Fruit fly (Drosophila melanogaster): ENCODE data around the gene Tsen2.
A peak's percentile ranks its signal among the peaks of the same experiment; 100 is the strongest.

Tsen2 gene

DNA sequence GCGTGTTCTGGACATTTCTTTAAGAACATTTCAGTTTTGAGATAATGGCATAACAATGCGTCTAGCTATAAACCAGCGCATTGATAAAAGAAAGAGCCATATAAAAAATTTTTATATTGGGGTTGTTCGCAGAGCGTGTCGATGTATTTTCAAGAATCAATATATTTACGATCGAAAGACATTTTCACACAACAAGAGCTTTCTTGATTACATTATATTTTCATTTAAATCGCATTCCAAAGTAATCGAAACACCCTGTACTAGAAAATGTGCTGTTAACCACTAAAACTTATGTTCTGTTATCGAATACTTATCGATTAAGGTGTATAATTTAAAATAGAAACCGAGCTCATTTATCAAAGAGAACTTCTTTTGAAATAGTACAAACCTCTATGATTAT lies 25.8 kb upstream of the Tsen2 start (continued):
- peak; percentile 26 for TF ChIP-seq net (GFP tag; optimal IDR thresholded peaks at IDR 0.05)
- TF ChIP-seq CG11294 (GFP tag; IDR thresholded peaks at IDR 0.05), result no peak
- TF ChIP-seq fkh (GFP tag; optimal IDR thresholded peaks at IDR 0.05), result no peak
- no peak for TF ChIP-seq CG9139 (GFP tag; optimal IDR thresholded peaks at IDR 0.05)
- no peak for TF ChIP-seq CG3032 (tag; optimal IDR thresholded peaks at IDR 0.05)
- TF ChIP-seq CG8119 (GFP tag; IDR thresholded peaks at IDR 0.05), result no peak; the same call in 1 of the 3 replicates
- no peak for TF ChIP-seq Lpt (GFP tag; optimal IDR thresholded peaks at IDR 0.05)
- TF ChIP-seq CG8319 (GFP tag; optimal IDR thresholded peaks at IDR 0.05), result no peak
- TF ChIP-seq Eip93F (GFP tag; optimal IDR thresholded peaks at IDR 0.05), result no peak
- peak; percentile 61 for TF ChIP-seq Sox14 (GFP tag; optimal IDR thresholded peaks at IDR 0.05)
- no peak for TF ChIP-seq Hr38 (GFP tag; optimal IDR thresholded peaks at IDR 0.05)
- peak; percentile 60 for TF ChIP-seq topi (GFP tag; optimal IDR thresholded peaks at IDR 0.05)
- TF ChIP-seq CG10669 (GFP tag; optimal IDR thresholded peaks at IDR 0.05), result no peak
- TF ChIP-seq fd85E (GFP tag; optimal IDR thresholded peaks at IDR 0.05), result no peak
- no peak for TF ChIP-seq vri (GFP tag; optimal IDR thresholded peaks at IDR 0.05)
- TF ChIP-seq Ets21C (GFP tag; optimal IDR thresholded peaks at IDR 0.05), result peak; percentile 43
- TF ChIP-seq CG11762 (GFP tag; optimal IDR thresholded peaks at IDR 0.05; ENCODE audit: insufficient read depth), result no peak
- TF ChIP-seq svp (GFP tag), result peak; percentile 79
- peak; percentile 18 for TF ChIP-seq CG6792 (GFP tag; optimal IDR thresholded peaks at IDR 0.05)
- peak; percentile 43 for TF ChIP-seq Smox (GFP tag; optimal IDR thresholded peaks at IDR 0.05)
- peak; percentile 34; the same call in 1 of the 2 replicates for TF ChIP-seq CG15336 (GFP tag; IDR thresholded peaks at IDR 0.05)
- TF ChIP-seq CG32006 (GFP tag; optimal IDR thresholded peaks at IDR 0.05), result no peak
- no peak for TF ChIP-seq CG6163 (GFP tag; IDR thresholded peaks at IDR 0.05)
- TF ChIP-seq acj6 (GFP tag; optimal IDR thresholded peaks at IDR 0.05), result peak; percentile 27
- TF ChIP-seq cyc (GFP tag; optimal IDR thresholded peaks at IDR 0.05), result peak; percentile 24
- TF ChIP-seq ss (GFP tag; optimal IDR thresholded peaks at IDR 0.05), result no peak
- peak; percentile 52 for TF ChIP-seq CG10631 (GFP tag; optimal IDR thresholded peaks at IDR 0.05)
- TF ChIP-seq Eip78C (GFP tag), result peak; percentile 86
- TF ChIP-seq CG6808 (GFP tag; optimal IDR thresholded peaks at IDR 0.05), result no peak

DNA sequence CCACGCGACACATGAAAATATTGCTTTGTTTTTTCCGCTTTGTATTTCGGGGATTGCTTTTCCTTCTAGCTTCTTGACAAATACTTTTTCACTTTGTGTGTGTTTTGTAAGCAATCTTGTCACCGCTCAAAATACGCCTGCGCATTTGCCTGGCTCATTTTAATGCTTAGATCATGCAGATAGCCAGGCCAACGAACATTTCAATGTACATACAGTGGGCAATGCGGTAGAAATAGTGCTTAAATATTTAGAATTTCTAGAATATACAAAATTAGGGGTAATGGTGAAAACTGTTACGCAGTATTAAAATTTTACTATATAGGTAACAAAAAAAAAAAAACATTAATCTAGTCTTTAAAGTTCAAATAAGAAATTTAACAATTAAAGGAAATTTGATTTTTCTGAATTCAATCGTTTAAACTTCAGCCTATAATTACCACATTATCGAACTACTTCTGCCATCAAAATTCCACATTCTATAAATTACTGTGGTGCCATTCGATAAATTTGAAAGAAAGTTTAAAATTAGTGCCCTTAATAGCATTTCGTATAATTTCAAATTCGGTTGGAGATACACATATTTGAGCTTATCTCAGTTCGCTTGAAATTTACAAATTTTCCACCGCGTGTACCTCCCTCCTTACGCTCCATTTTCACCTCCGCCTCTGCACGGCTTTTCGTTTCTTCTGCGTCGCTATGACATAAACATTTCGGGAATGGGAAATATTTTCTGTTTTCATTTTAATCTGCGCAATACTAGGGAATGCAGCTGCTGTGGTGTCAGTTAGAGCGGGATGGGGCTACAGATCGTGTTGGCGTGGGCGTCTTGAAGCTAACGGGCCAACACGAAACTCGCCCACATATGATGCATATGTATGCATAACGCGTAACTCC lies 22.4 kb upstream of the Tsen2 start:
- TF ChIP-seq CG16779 (tag; optimal IDR thresholded peaks at IDR 0.05), result no peak
- TF ChIP-seq CG6163 (GFP tag; IDR thresholded peaks at IDR 0.05), result 0 out of 3 replicates have a peak, but pooled peaks have one; percentile 36
- TF ChIP-seq Hr4 (GFP tag; optimal IDR thresholded peaks at IDR 0.05), result peak; percentile 47
- TF ChIP-seq Eip78C (GFP tag), result peak; percentile 56
- peak; percentile 9 for TF ChIP-seq CG32006 (GFP tag; optimal IDR thresholded peaks at IDR 0.05)

DNA sequence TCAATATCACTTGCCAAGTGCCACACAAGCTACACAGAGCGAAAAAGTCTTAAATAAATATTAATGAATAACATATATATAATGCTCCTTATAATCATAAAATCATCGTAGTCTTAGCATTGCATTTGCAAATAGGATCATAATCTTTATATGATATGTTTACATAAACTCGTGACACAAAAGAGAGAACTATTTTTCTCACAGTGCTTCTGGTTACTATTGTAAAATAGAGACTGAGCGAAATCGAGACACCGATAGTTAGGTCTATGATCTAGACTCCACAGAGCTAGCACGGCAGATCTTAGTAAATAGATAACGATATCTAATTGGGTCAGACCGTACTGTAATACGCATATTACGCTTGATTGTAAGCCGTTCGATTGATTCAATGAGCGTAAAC lies 19.9 kb upstream of the Tsen2 start:
- TF ChIP-seq CG3032 (tag; optimal IDR thresholded peaks at IDR 0.05) (no peak), lz (GFP tag; optimal IDR thresholded peaks at IDR 0.05) (no peak), CG10631 (GFP tag; optimal IDR thresholded peaks at IDR 0.05) (peak; percentile 48), salr (GFP tag; optimal IDR thresholded peaks at IDR 0.05) (peak in 1 of 2 experiments; percentile 51), Lpt (GFP tag; optimal IDR thresholded peaks at IDR 0.05) (peak; percentile 59), Ets21C (GFP tag; optimal IDR thresholded peaks at IDR 0.05) (no peak), acj6 (GFP tag; optimal IDR thresholded peaks at IDR 0.05) (peak; percentile 16), CG6854 (GFP tag; optimal IDR thresholded peaks at IDR 0.05) (no peak), Hr4 (GFP tag; optimal IDR thresholded peaks at IDR 0.05) (peak; percentile 79), achi (GFP tag; optimal IDR thresholded peaks at IDR 0.05) (peak; percentile 63), Blimp-1 (GFP tag; optimal IDR thresholded peaks at IDR 0.05) (no peak), CG8319 (GFP tag; optimal IDR thresholded peaks at IDR 0.05) (no peak), CG8119 (GFP tag; IDR thresholded peaks at IDR 0.05) (peak; percentile 91), CG15336 (GFP tag; IDR thresholded peaks at IDR 0.05) (peak; percentile 92), CG7368 (GFP tag; optimal IDR thresholded peaks at IDR 0.05) (no peak), CG11294 (GFP tag; IDR thresholded peaks at IDR 0.05) (no peak), CG9139 (GFP tag; optimal IDR thresholded peaks at IDR 0.05) (no peak), CG6808 (GFP tag; optimal IDR thresholded peaks at IDR 0.05) (no peak), CG6792 (GFP tag; optimal IDR thresholded peaks at IDR 0.05) (no peak), ss (GFP tag; optimal IDR thresholded peaks at IDR 0.05) (no peak), CG34406 (GFP tag; optimal IDR thresholded peaks at IDR 0.05) (no peak), fd59A (GFP tag; optimal IDR thresholded peaks at IDR 0.05) (no peak), fkh (GFP tag; optimal IDR thresholded peaks at IDR 0.05) (no peak), spab (GFP tag; optimal IDR thresholded peaks at IDR 0.05) (no peak), Met (GFP tag; optimal IDR thresholded peaks at IDR 0.05) (no peak), esn (GFP tag; optimal IDR thresholded peaks at IDR 0.05) (no peak), CG32006 (GFP tag; optimal IDR thresholded peaks at IDR 0.05) (peak; percentile 84), Hr38 (GFP tag; optimal IDR thresholded peaks at IDR 0.05) (no peak), fd85E (GFP tag; optimal IDR thresholded peaks at IDR 0.05) (no peak), dsx (GFP tag; optimal IDR thresholded peaks at IDR 0.05; ENCODE audit: poor library complexity, severe bottlenecking) (no peak), topi (GFP tag; optimal IDR thresholded peaks at IDR 0.05) (no peak)

Data from whole organism, prepupa.